Fruit fly (Drosophila melanogaster) whole organism, adult: ENCODE data around the gene TfIIA-S.

ENCODE experiments used
- CG1620 ChIP-seq: fragments of 200-800 bp; sonication (Bioruptor generic); optimal IDR thresholded peaks from 2 replicates; lab custom pipeline; 2016; ENCODE audit warnings: missing biosample characterization, missing genetic modification characterization
- CG7045 ChIP-seq: fragments of 200-800 bp; sonication (Bioruptor generic); optimal IDR thresholded peaks from 2 replicates; lab custom pipeline; 2017; ENCODE audit warnings: missing biosample characterization, mild to moderate bottlenecking, missing genetic modification characterization
- Mnt ChIP-seq: fragments of 200-800 bp; sonication (Bioruptor generic); optimal IDR thresholded peaks from 2 replicates; lab custom pipeline; 2016; ENCODE audit warnings: missing biosample characterization, mild to moderate bottlenecking, missing genetic modification characterization
- bab1 ChIP-seq: fragments of 200-800 bp; sonication (Bioruptor generic); optimal IDR thresholded peaks from 3 replicates; lab custom pipeline; 2019; ENCODE audit warnings: missing biosample characterization, mild to moderate bottlenecking, missing genetic modification characterization, moderate library complexity
- cnc ChIP-seq, 2 experiments: fragments of >200 bp; optimal IDR thresholded peaks; 2 replicates each; lab custom pipeline; 2017
- ovo ChIP-seq: fragments of 200-800 bp; sonication (Bioruptor generic); optimal IDR thresholded peaks from 2 replicates; lab custom pipeline; 2016; ENCODE audit warnings: missing biosample characterization, missing genetic modification characterization
- pad ChIP-seq: fragments of 200-800 bp; sonication (Bioruptor generic); optimal IDR thresholded peaks from 3 replicates; lab custom pipeline; 2017; ENCODE audit warnings: missing biosample characterization, missing genetic modification characterization, mild to moderate bottlenecking, moderate library complexity, missing genetic modification reagents
- tj ChIP-seq: fragments of 200-800 bp; sonication (Bioruptor generic); optimal IDR thresholded peaks from 3 replicates; lab custom pipeline; 2017; ENCODE audit warnings: missing biosample characterization, mild to moderate bottlenecking, missing genetic modification characterization, moderate library complexity
- toe ChIP-seq: fragments of 200-800 bp; sonication (Bioruptor generic); optimal IDR thresholded peaks from 2 replicates; lab custom pipeline; 2016; ENCODE audit warnings: missing biosample characterization, missing genetic modification characterization

DNA sequence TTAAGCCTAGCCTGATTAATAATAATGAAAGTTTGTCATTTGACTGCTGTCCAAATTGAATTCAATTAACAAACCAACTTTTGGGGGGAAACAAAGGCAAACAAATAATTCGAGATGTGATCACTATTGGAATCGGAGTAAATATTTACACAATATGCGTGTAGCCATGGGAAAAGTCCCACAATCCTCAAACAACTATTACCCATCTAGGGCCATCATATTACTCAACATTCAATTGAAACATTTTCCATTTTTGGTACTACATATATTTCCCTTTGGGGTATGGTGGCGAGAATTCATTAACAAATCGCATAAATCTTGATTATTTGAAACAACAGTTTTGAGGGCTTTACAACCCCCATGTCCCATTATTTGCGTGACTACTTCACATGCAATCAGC, 23.7 kb downstream of the TfIIA-S start:
- TF ChIP-seq ovo (GFP tag; lab: Kevin White, UChicago) (no peak), Mnt (no peak), cnc (optimal IDR thresholded peaks at IDR 0.05; lab: Kevin White, UChicago) (no peak), CG7045 (GFP tag; lab: Kevin White, UChicago) (no peak), pad (GFP tag; lab: Kevin White, UChicago) (no peak), bab1 (GFP tag; lab: Kevin White, UChicago) (no peak), CG1620 (no peak), toe (GFP tag; lab: Kevin White, UChicago) (no peak), tj (GFP tag; lab: Kevin White, UChicago) (no peak)
